Fruit fly (Drosophila melanogaster): ENCODE data around the gene ouib.
A peak's percentile ranks its signal among the peaks of the same experiment; 100 is the strongest.

ouib gene

DNA sequence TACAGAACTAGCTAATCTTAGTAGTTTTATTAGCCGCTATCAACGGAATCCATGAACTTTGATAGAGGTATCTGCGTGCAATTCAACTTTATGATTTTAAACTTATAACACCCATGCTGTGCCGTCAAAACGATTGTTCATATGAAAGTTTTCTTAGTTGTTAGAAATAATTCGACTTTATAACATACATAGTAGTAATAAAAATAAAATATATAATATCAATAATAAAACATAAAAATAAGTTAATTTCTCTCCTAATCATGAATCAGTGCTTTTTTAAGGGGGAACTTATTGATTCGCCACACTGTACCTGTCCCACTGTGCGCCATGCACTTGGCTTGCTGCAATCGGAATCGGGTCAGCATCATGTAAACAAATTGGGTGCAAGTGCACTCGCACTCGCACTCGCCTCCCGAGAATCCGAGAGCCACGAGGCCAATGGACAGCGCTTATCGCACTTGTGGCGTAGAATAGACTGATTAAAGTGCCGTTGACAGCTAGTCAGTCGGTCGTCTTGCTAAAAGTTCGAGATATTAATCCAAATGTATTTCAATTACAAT lies 13.3 kb upstream of the ouib start:
- TF ChIP-seq CG12942 (GFP tag; optimal IDR thresholded peaks at IDR 0.05) (no peak), CG6272 (GFP tag; IDR thresholded peaks at IDR 0.05) (no peak), cwo (GFP tag; optimal IDR thresholded peaks at IDR 0.05) (no peak), dysf (GFP tag; IDR thresholded peaks at IDR 0.05) (no peak), btn (GFP tag; optimal IDR thresholded peaks at IDR 0.05) (no peak), vfl (GFP tag; optimal IDR thresholded peaks at IDR 0.05) (no peak), grau (tag; optimal IDR thresholded peaks at IDR 0.05) (no peak), ems (GFP tag; optimal IDR thresholded peaks at IDR 0.05) (no peak), amos (GFP tag; IDR thresholded peaks at IDR 0.05; ENCODE audit: partially characterized antibody) (no peak), CG8924 (tag; optimal IDR thresholded peaks at IDR 0.05) (no peak), CG4282 (GFP tag; optimal IDR thresholded peaks at IDR 0.05) (no peak), CG18262 (tag; optimal IDR thresholded peaks at IDR 0.05) (no peak), Mes4 (GFP tag; optimal IDR thresholded peaks at IDR 0.05) (no peak), CG32767 (GFP tag; IDR thresholded peaks at IDR 0.05) (no peak), kni (GFP tag; optimal IDR thresholded peaks at IDR 0.05) (no peak), CG16815 (GFP tag; optimal IDR thresholded peaks at IDR 0.05) (no peak), trh (GFP tag; optimal IDR thresholded peaks at IDR 0.05) (no peak), odd (GFP tag; optimal IDR thresholded peaks at IDR 0.05) (no peak), cas (GFP tag; IDR thresholded peaks at IDR 0.05) (no peak), zfh1 (GFP tag; IDR thresholded peaks at IDR 0.05) (0 out of 3 replicates have a peak, but pooled peaks have one; percentile 3), Gsc (GFP tag; IDR thresholded peaks at IDR 0.05) (no peak), Ada2b (GFP tag; IDR thresholded peaks at IDR 0.05) (no peak), prd (optimal IDR thresholded peaks at IDR 0.05) (no peak), prd (GFP tag; IDR thresholded peaks at IDR 0.05) (no peak), jumu (GFP tag; optimal IDR thresholded peaks at IDR 0.05) (no peak), exex (tag; optimal IDR thresholded peaks at IDR 0.05) (no peak), Fer2 (tag; optimal IDR thresholded peaks at IDR 0.05) (no peak), Chrac-16 (GFP tag; optimal IDR thresholded peaks at IDR 0.05) (no peak), CG2116 (GFP tag; optimal IDR thresholded peaks at IDR 0.05) (no peak), CG9437 (GFP tag; optimal IDR thresholded peaks at IDR 0.05) (no peak), dpn (GFP tag; optimal IDR thresholded peaks at IDR 0.05) (peak in 1 of 2 experiments; percentile 27), vnd (GFP tag; IDR thresholded peaks at IDR 0.05; ENCODE audit: partially characterized antibody) (no peak), Six4 (GFP tag; optimal IDR thresholded peaks at IDR 0.05) (no peak), CHES-1-like (GFP tag; optimal IDR thresholded peaks at IDR 0.05) (no peak), CG10462 (GFP tag; optimal IDR thresholded peaks at IDR 0.05) (no peak), pita (GFP tag; optimal IDR thresholded peaks at IDR 0.05) (no peak), CG12744 (GFP tag; optimal IDR thresholded peaks at IDR 0.05) (no peak), CG18619 (GFP tag; optimal IDR thresholded peaks at IDR 0.05) (no peak), tap (tag; optimal IDR thresholded peaks at IDR 0.05) (peak; percentile 3), disco-r (GFP tag; optimal IDR thresholded peaks at IDR 0.05) (no peak), kay (GFP tag; optimal IDR thresholded peaks at IDR 0.05) (no peak), CG32772 (GFP tag; IDR thresholded peaks at IDR 0.05) (no peak), nom (GFP tag; optimal IDR thresholded peaks at IDR 0.05) (no peak), B-H1 (GFP tag; IDR thresholded peaks at IDR 0.05) (no peak; the same call in 2 of the 3 replicates), CG12219 (GFP tag; optimal IDR thresholded peaks at IDR 0.05) (no peak), CG31388 (GFP tag; optimal IDR thresholded peaks at IDR 0.05) (no peak), wek (GFP tag; optimal IDR thresholded peaks at IDR 0.05) (no peak), CG4328 (GFP tag; optimal IDR thresholded peaks at IDR 0.05) (no peak), eve (GFP tag; optimal IDR thresholded peaks at IDR 0.05) (no peak), Pdp1 (GFP tag; optimal IDR thresholded peaks at IDR 0.05) (no peak), CG12391 (tag; optimal IDR thresholded peaks at IDR 0.05) (peak; percentile 28), CG15269 (tag; optimal IDR thresholded peaks at IDR 0.05) (peak; percentile 9)
